Worm (Caenorhabditis elegans) whole organism, mixed stage, embryonic: ENCODE measurements around the gene col-156.

Experiments
- ceh-39 ChIP-seq: fragments of 150-350 bp; optimal IDR thresholded peaks from 2 replicates; lab custom pipeline; 2014; ENCODE audit warnings: missing biosample characterization, missing genetic modification characterization
- ces-1 ChIP-seq: fragments of 150-350 bp; optimal IDR thresholded peaks from 2 replicates; lab custom pipeline; 2014; ENCODE audit warnings: missing biosample characterization, missing genetic modification reagents, missing genetic modification characterization
- ham-2 ChIP-seq: fragments of 200-800 bp; sonication (Bioruptor generic); optimal IDR thresholded peaks from 2 replicates; lab custom pipeline; 2018; ENCODE audit warnings: mild to moderate bottlenecking, missing genetic modification characterization, missing compliant biosample characterization
- lin-13 ChIP-seq: fragments of 150-350 bp; optimal IDR thresholded peaks from 2 replicates; lab custom pipeline; 2014; ENCODE audit warnings: missing biosample characterization, missing genetic modification characterization
- nhr-12 ChIP-seq: fragments of 150-350 bp; optimal IDR thresholded peaks from 2 replicates; lab custom pipeline; 2014; ENCODE audit warnings: missing biosample characterization, missing genetic modification characterization
- nhr-28 ChIP-seq: fragments of 150-350 bp; optimal IDR thresholded peaks from 2 replicates; lab custom pipeline; 2014; ENCODE audit warnings: missing biosample characterization, missing genetic modification characterization
- pha-4 ChIP-seq: fragments of 150-350 bp; optimal IDR thresholded peaks from 2 replicates; lab custom pipeline; 2018; ENCODE audit warnings: missing biosample characterization, missing genetic modification reagents, missing genetic modification characterization
- unc-39 ChIP-seq: fragments of 150-350 bp; optimal IDR thresholded peaks from 2 replicates; lab custom pipeline; 2014; ENCODE audit warnings: missing biosample characterization, missing genetic modification characterization
- unc-62 ChIP-seq: fragments of 150-350 bp; optimal IDR thresholded peaks from 2 replicates; lab custom pipeline; 2014; ENCODE audit warnings: missing biosample characterization, missing genetic modification reagents, missing genetic modification characterization
- ztf-11 ChIP-seq: fragments of 150-350 bp; optimal IDR thresholded peaks from 2 replicates; lab custom pipeline; 2014; ENCODE audit warnings: missing biosample characterization, missing genetic modification characterization

ce11 chrV:11470210-11470713 lies 20.1 kb upstream of the col-156 start, which contains the start of gene aat-6:
- TF ChIP-seq lin-13, result no peak
- TF ChIP-seq unc-39, result no peak
- TF ChIP-seq ceh-39 (tag; lab: Kevin White, UChicago), result no peak
- TF ChIP-seq ces-1 (GFP tag; lab: Kevin White, UChicago), result no peak
- no peak for TF ChIP-seq ztf-11 (tag; lab: Kevin White, UChicago)
- no peak for TF ChIP-seq nhr-28
- TF ChIP-seq pha-4 (tag; lab: Kevin White, UChicago), result no peak
- TF ChIP-seq ham-2, result no peak
- no peak for TF ChIP-seq unc-62 (GFP tag; lab: Kevin White, UChicago)
- TF ChIP-seq nhr-12, result no peak
